Fruit fly (Drosophila melanogaster) whole organism, wandering third instar larva: ENCODE measurements around the gene wrm2.

Experiments used
- Dif ChIP-seq: fragments of 200-275, 200-300 bp; sonication (Bioruptor generic); optimal IDR thresholded peaks from 2 replicates; lab custom pipeline; 2018; ENCODE audit warnings: missing biosample characterization, missing genetic modification characterization; ENCODE audit not compliant: partially characterized antibody
- dmrt93B ChIP-seq: fragments of 200-800 bp; sonication (Bioruptor generic); optimal IDR thresholded peaks from 2 replicates; lab custom pipeline; 2018; ENCODE audit warnings: missing biosample characterization, mild to moderate bottlenecking, missing genetic modification characterization
- ey ChIP-seq: fragments of 200-800 bp; sonication (Bioruptor generic); optimal IDR thresholded peaks from 2 replicates; lab custom pipeline; 2016; ENCODE audit warnings: missing biosample characterization, missing genetic modification characterization
- fru ChIP-seq: fragments of 200-800 bp; sonication (Bioruptor generic); optimal IDR thresholded peaks from 3 replicates; lab custom pipeline; 2016; ENCODE audit warnings: missing biosample characterization, mild to moderate bottlenecking, missing genetic modification characterization
- h ChIP-seq: fragments of 200-800 bp; sonication (Bioruptor generic); optimal IDR thresholded peaks from 3 replicates; lab custom pipeline; 2016; ENCODE audit warnings: missing biosample characterization, mild to moderate bottlenecking, missing genetic modification characterization
- lola ChIP-seq: fragments of >200 bp; optimal IDR thresholded peaks from 2 replicates; lab custom pipeline; 2017; ENCODE audit warnings: missing biosample characterization, missing genetic modification characterization
- pan ChIP-seq: fragments of >200 bp; optimal IDR thresholded peaks from 2 replicates; lab custom pipeline; 2017
- psq ChIP-seq: fragments of 200-800 bp; sonication (Bioruptor generic); optimal IDR thresholded peaks from 3 replicates; lab custom pipeline; 2017; ENCODE audit warnings: missing biosample characterization, mild to moderate bottlenecking, missing genetic modification characterization, moderate library complexity
- usp ChIP-seq: fragments of >200 bp; optimal IDR thresholded peaks from 2 replicates; lab custom pipeline; 2017; ENCODE audit warnings: missing biosample characterization, missing genetic modification characterization

dm6 chr3L:7371290-7371689 lies 36.3 kb upstream of the wrm2 start:
- TF ChIP-seq dmrt93B (GFP tag; lab: Kevin White, UChicago) (no peak), pan (lab: Kevin White, UChicago) (no peak), psq (GFP tag; lab: Kevin White, UChicago) (no peak), h (GFP tag; lab: Kevin White, UChicago) (no peak), ey (GFP tag; lab: Kevin White, UChicago) (no peak), usp (no peak), Dif (GFP tag; lab: Kevin White, UChicago) (no peak), fru (no peak), lola (GFP tag; lab: Kevin White, UChicago) (no peak)
